In genomic region chrX:13384583-13385342, dm6 we compare ENCODE assay signal across 1 fruit fly cellular context.
A peak's percentile ranks its signal among the peaks of the same experiment; 100 is the strongest.
TF ChIP-seq lines count a peak whose summit lies in the region.

Rbp1-like (minus strand) TSS chrX:13384877.
Tim9a (plus strand) TSS chrX:13385210.

TF ChIP-seq in whole organism, embryonic, 481 proteins besides CTCF, POLR2A, EP300 and RAD21 (continued from another document):
- TF ChIP-seq tap (tag; optimal IDR thresholded peaks at IDR 0.05; lab: Kevin White, UChicago) (no peak), Rx (GFP tag; IDR thresholded peaks at IDR 0.05; lab: Robert Waterston, UW) (no peak), tio (GFP tag; optimal IDR thresholded peaks at IDR 0.05; lab: Kevin White, UChicago) (no peak), CG32767 (GFP tag; IDR thresholded peaks at IDR 0.05; lab: Robert Waterston, UW) (no peak), kah (GFP tag; optimal IDR thresholded peaks at IDR 0.05; lab: Kevin White, UChicago) (no peak), CG8765 (GFP tag; IDR thresholded peaks at IDR 0.05; lab: Robert Waterston, UW) (no peak), fd96Cb (tag; optimal IDR thresholded peaks at IDR 0.05; lab: Kevin White, UChicago) (no peak), corto (GFP tag; optimal IDR thresholded peaks at IDR 0.05; lab: Kevin White, UChicago) (no peak), btn (GFP tag; optimal IDR thresholded peaks at IDR 0.05; lab: Kevin White, UChicago) (no peak), pros (GFP tag; optimal IDR thresholded peaks at IDR 0.05; lab: Kevin White, UChicago) (no peak), CG14014 (GFP tag; IDR thresholded peaks at IDR 0.05; lab: Robert Waterston, UW) (no peak), slbo (GFP tag; IDR thresholded peaks at IDR 0.05; lab: Robert Waterston, UW) (peak; percentile 48), pnt (GFP tag; optimal IDR thresholded peaks at IDR 0.05; lab: Kevin White, UChicago) (no peak), Hmr (GFP tag; optimal IDR thresholded peaks at IDR 0.05; lab: Kevin White, UChicago) (peak; percentile 44), Xrp1 (GFP tag; IDR thresholded peaks at IDR 0.05; lab: Robert Waterston, UW) (no peak), CG8944 (GFP tag; optimal IDR thresholded peaks at IDR 0.05; lab: Kevin White, UChicago) (no peak), dysf (GFP tag; IDR thresholded peaks at IDR 0.05; lab: Robert Waterston, UW) (no peak), hb (GFP tag; IDR thresholded peaks at IDR 0.05; lab: Robert Waterston, UW; ENCODE audit: partially characterized antibody) (peak; percentile 45; the same call in 2 of the 3 replicates)
